Fruit fly (Drosophila melanogaster) whole organism, embryonic: ENCODE results near the gene EAChm.

ENCODE experiments used
- C15 ChIP-seq: fragments of 200-800 bp; sonication (Bioruptor generic); IDR thresholded peaks from 3 replicates; pipeline ENCODE4 v1.3.6; 2022; ENCODE audit warnings: missing biosample characterization, missing genetic modification characterization
- CG1233 ChIP-seq: fragments of 200-800 bp; sonication (Bioruptor generic); optimal IDR thresholded peaks from 4 replicates; lab custom pipeline; 2018; ENCODE audit warnings: missing biosample characterization, mild to moderate bottlenecking, missing genetic modification characterization
- CG13624 ChIP-seq: fragments of 200-800 bp; sonication (Bioruptor generic); optimal IDR thresholded peaks from 2 replicates; lab custom pipeline; 2016; ENCODE audit warnings: missing biosample characterization, missing genetic modification characterization
- CG15073 ChIP-seq: fragments of 200-800 bp; sonication (Bioruptor generic); optimal IDR thresholded peaks from 2 replicates; lab custom pipeline; 2016; ENCODE audit warnings: missing biosample characterization, missing genetic modification characterization
- CG15601 ChIP-seq: fragments of 200-800 bp; sonication (Bioruptor generic); optimal IDR thresholded peaks from 3 replicates; lab custom pipeline; 2019; ENCODE audit warnings: missing biosample characterization, mild to moderate bottlenecking, missing genetic modification characterization, moderate library complexity
- CG1647 ChIP-seq: fragments of 200-800 bp; sonication (Bioruptor generic); optimal IDR thresholded peaks from 3 replicates; lab custom pipeline; 2016; ENCODE audit warnings: missing biosample characterization, missing genetic modification characterization
- CG17359 ChIP-seq: fragments of 200-800 bp; sonication (Bioruptor generic); optimal IDR thresholded peaks from 3 replicates; lab custom pipeline; 2018; ENCODE audit warnings: missing biosample characterization, mild to moderate bottlenecking, missing genetic modification characterization, moderate library complexity
- CG2120 ChIP-seq: fragments of 200-800 bp; sonication (Bioruptor generic); optimal IDR thresholded peaks from 3 replicates; lab custom pipeline; 2016; ENCODE audit warnings: missing biosample characterization, missing genetic modification characterization
- CG2712 ChIP-seq: fragments of 200-800 bp; optimal IDR thresholded peaks from 3 replicates; lab custom pipeline; 2019; ENCODE audit warnings: missing biosample characterization, mild to moderate bottlenecking, missing genetic modification characterization, moderate library complexity
- CG2875 ChIP-seq: fragments of 200-800 bp; sonication (Bioruptor generic); optimal IDR thresholded peaks from 2 replicates; lab custom pipeline; 2017; ENCODE audit warnings: missing biosample characterization, mild to moderate bottlenecking, missing genetic modification characterization, missing genetic modification reagents
- CG32532 ChIP-seq: fragments of 200-800 bp; sonication (Bioruptor generic); IDR thresholded peaks from 2 replicates; pipeline ENCODE4 v1.3.6; 2022; ENCODE audit warnings: missing biosample characterization, missing genetic modification characterization
- CG3281 ChIP-seq: fragments of 200-800 bp; sonication (Bioruptor generic); optimal IDR thresholded peaks from 3 replicates; lab custom pipeline; 2017; ENCODE audit warnings: missing biosample characterization, mild to moderate bottlenecking, missing genetic modification characterization
- CG4282 ChIP-seq: fragments of 200-800 bp; sonication (Bioruptor generic); optimal IDR thresholded peaks from 2 replicates; lab custom pipeline; 2016; ENCODE audit warnings: missing biosample characterization, missing genetic modification characterization
- CG6854 ChIP-seq: fragments of 200-800 bp; sonication (Bioruptor generic); optimal IDR thresholded peaks from 3 replicates; lab custom pipeline; 2017; ENCODE audit warnings: missing biosample characterization, mild to moderate bottlenecking, missing genetic modification characterization
- CG7372 ChIP-seq: fragments of 200-800 bp; sonication (Bioruptor generic); IDR thresholded peaks from 2 replicates; pipeline ENCODE4 v1.3.6; 2022; ENCODE audit warnings: missing biosample characterization, missing genetic modification characterization
- CG8478 ChIP-seq: fragments of >200 bp; optimal IDR thresholded peaks from 2 replicates; lab custom pipeline; 2018
- CG8924 ChIP-seq: fragments of 200-800 bp; optimal IDR thresholded peaks from 3 replicates; lab custom pipeline; 2019; ENCODE audit warnings: missing biosample characterization, mild to moderate bottlenecking, missing genetic modification characterization, moderate library complexity
- Dek ChIP-seq: fragments of 200-800 bp; sonication (Bioruptor generic); optimal IDR thresholded peaks from 3 replicates; lab custom pipeline; 2019; ENCODE audit warnings: missing biosample characterization, mild to moderate bottlenecking, missing genetic modification characterization, moderate library complexity
- Dll ChIP-seq: fragments of 200-800 bp; sonication (Bioruptor generic); IDR thresholded peaks from 4 replicates; pipeline ENCODE4 v1.3.6; 2022; ENCODE audit warnings: missing biosample characterization, missing genetic modification characterization; ENCODE audit not compliant: partially characterized antibody
- Doc3 ChIP-seq: fragments of 200-800 bp; sonication (Bioruptor generic); IDR thresholded peaks from 3 replicates; pipeline ENCODE4 v1.3.6; 2022; ENCODE audit warnings: missing biosample characterization, missing genetic modification characterization; ENCODE audit not compliant: partially characterized antibody
- Drgx ChIP-seq: fragments of 200-800 bp; sonication (Bioruptor generic); IDR thresholded peaks from 2 replicates; pipeline ENCODE4 v1.3.6; 2022; ENCODE audit warnings: missing biosample characterization, missing genetic modification characterization
- Fer1 ChIP-seq: fragments of 200-800 bp; sonication (Bioruptor generic); optimal IDR thresholded peaks from 2 replicates; lab custom pipeline; 2017; ENCODE audit warnings: missing biosample characterization, mild to moderate bottlenecking, missing genetic modification characterization
- Fer2 ChIP-seq: fragments of 200-800 bp; sonication (Bioruptor generic); optimal IDR thresholded peaks from 2 replicates; lab custom pipeline; 2018; ENCODE audit warnings: missing biosample characterization, mild to moderate bottlenecking, missing genetic modification characterization, moderate library complexity
- Med ChIP-seq: fragments of 200-800 bp; sonication (Bioruptor generic); peaks from one replicate; lab custom pipeline; 2016; ENCODE audit warnings: missing biosample characterization, missing genetic modification characterization, mild to moderate bottlenecking, inconsistent platforms, moderate library complexity
- Nf-YB ChIP-seq: fragments of 200-800 bp; sonication (Bioruptor generic); optimal IDR thresholded peaks from 3 replicates; lab custom pipeline; 2019; ENCODE audit warnings: missing biosample characterization, mild to moderate bottlenecking, missing genetic modification characterization, moderate library complexity
- Oli ChIP-seq: fragments of 200-800 bp; sonication (Bioruptor generic); optimal IDR thresholded peaks from 2 replicates; lab custom pipeline; 2018; ENCODE audit warnings: missing biosample characterization, mild to moderate bottlenecking, missing genetic modification characterization, moderate library complexity
- Usf ChIP-seq: fragments of 200-800 bp; sonication (Bioruptor generic); optimal IDR thresholded peaks from 2 replicates; lab custom pipeline; 2017; ENCODE audit warnings: missing genotype, missing biosample characterization, missing genetic modification characterization
- ac ChIP-seq: fragments of 200-800 bp; sonication (Bioruptor generic); optimal IDR thresholded peaks from 3 replicates; lab custom pipeline; 2017; ENCODE audit warnings: missing biosample characterization, mild to moderate bottlenecking, missing genetic modification characterization
- amos ChIP-seq: fragments of 200-800 bp; sonication (Bioruptor generic); IDR thresholded peaks from 2 replicates; pipeline ENCODE4 v1.3.6; 2022; ENCODE audit warnings: missing biosample characterization, missing genetic modification characterization; ENCODE audit not compliant: partially characterized antibody
- chif ChIP-seq, 2 experiments: fragments of 200-800 bp; sonication (Bioruptor generic); optimal IDR thresholded peaks; 3 replicates each; lab custom pipeline; 2016; ENCODE audit warnings: missing biosample characterization in 2 of 2, missing genetic modification characterization in 2 of 2
- chinmo ChIP-seq: fragments of 200-800 bp; sonication (Bioruptor generic); IDR thresholded peaks from 4 replicates; pipeline ENCODE4 v1.3.6; 2022; ENCODE audit warnings: missing biosample characterization, missing genetic modification characterization; ENCODE audit not compliant: partially characterized antibody
- dmrt11E ChIP-seq: fragments of 200-800 bp; sonication (Bioruptor generic); optimal IDR thresholded peaks from 3 replicates; lab custom pipeline; 2018; ENCODE audit warnings: missing biosample characterization, mild to moderate bottlenecking, missing genetic modification characterization, moderate library complexity
- ems ChIP-seq: fragments of 200-800 bp; sonication (Bioruptor generic); optimal IDR thresholded peaks from 3 replicates; lab custom pipeline; 2016; ENCODE audit warnings: missing biosample characterization, missing genetic modification characterization
- en ChIP-seq: fragments of 200-800 bp; sonication (Bioruptor generic); optimal IDR thresholded peaks from 2 replicates; lab custom pipeline; 2016; ENCODE audit warnings: missing biosample characterization, missing genetic modification characterization
- esg ChIP-seq: fragments of 200-800 bp; sonication (Bioruptor generic); conservative IDR thresholded peaks from 2 replicates; pipeline ENCODE4 v1.3.6; 2022; ENCODE audit warnings: missing biosample characterization, missing genetic modification characterization
- grau ChIP-seq: fragments of 200-800 bp; optimal IDR thresholded peaks from 3 replicates; lab custom pipeline; 2019; ENCODE audit warnings: missing biosample characterization, mild to moderate bottlenecking, missing genetic modification characterization, moderate library complexity
- hkb ChIP-seq, 2 experiments: fragments of 200-800 bp in 1 of 2; fragments of >200 bp in 1 of 2; sonication (Bioruptor generic) in 1 of 2; IDR thresholded peaks in 1 of 2; optimal IDR thresholded peaks in 1 of 2; 2 replicates each; pipeline versions ENCODE4 v1.3.6 to Lab custom; 2017 to 2022; ENCODE audit warnings: missing biosample characterization in 1 of 2, missing genetic modification characterization in 1 of 2
- jing ChIP-seq: fragments of 200-800 bp; sonication (Bioruptor generic); optimal IDR thresholded peaks from 2 replicates; lab custom pipeline; 2018; ENCODE audit warnings: missing biosample characterization, mild to moderate bottlenecking, missing genetic modification characterization
- lilli ChIP-seq: fragments of 200-800 bp; sonication (Bioruptor generic); optimal IDR thresholded peaks from 3 replicates; lab custom pipeline; 2016; ENCODE audit warnings: missing biosample characterization, missing genetic modification characterization
- nerfin-1 ChIP-seq: fragments of 200-800 bp; sonication (Bioruptor generic); optimal IDR thresholded peaks from 3 replicates; lab custom pipeline; 2019; ENCODE audit warnings: missing biosample characterization, mild to moderate bottlenecking, missing genetic modification characterization, moderate library complexity
- org-1 ChIP-seq: fragments of 200-800 bp; sonication (Bioruptor generic); optimal IDR thresholded peaks from 2 replicates; lab custom pipeline; 2017; ENCODE audit warnings: missing biosample characterization, missing genetic modification characterization
- pan ChIP-seq, 4 experiments: fragments of >200 bp in 3 of 4; fragments of 200-800 bp in 1 of 4; sonication (Bioruptor generic) in 1 of 4; optimal IDR thresholded peaks in 3 of 4; IDR thresholded peaks in 1 of 4; 2 replicates each; pipeline versions ENCODE4 v1.3.6 to Lab custom; 2017 to 2022; ENCODE audit warnings: missing biosample characterization in 2 of 4, missing genetic modification characterization in 2 of 4, mixed read lengths in 1 of 4
- pho ChIP-seq: fragments of 200-800 bp; sonication (Bioruptor generic); optimal IDR thresholded peaks from 2 replicates; lab custom pipeline; 2016; ENCODE audit warnings: missing biosample characterization, missing genetic modification characterization
- row ChIP-seq: fragments of 200-800 bp; sonication (Bioruptor generic); IDR thresholded peaks from 3 replicates; pipeline ENCODE4 v1.3.6; 2022; ENCODE audit warnings: missing biosample characterization, missing genetic modification characterization
- sd ChIP-seq: fragments of 200-800 bp; sonication (Bioruptor generic); optimal IDR thresholded peaks from 3 replicates; lab custom pipeline; 2018; ENCODE audit warnings: missing biosample characterization, mild to moderate bottlenecking, missing genetic modification characterization, moderate library complexity
- sens ChIP-seq: fragments of 200-800 bp; sonication (Bioruptor generic); peaks from one replicate; lab custom pipeline; 2016; ENCODE audit warnings: missing biosample characterization, missing genetic modification characterization
- sqz ChIP-seq: fragments of 200-800 bp; sonication (Bioruptor generic); optimal IDR thresholded peaks from 3 replicates; lab custom pipeline; 2018; ENCODE audit warnings: missing biosample characterization, mild to moderate bottlenecking, missing genetic modification characterization
- sug ChIP-seq: fragments of 200-800 bp; optimal IDR thresholded peaks from 2 replicates; lab custom pipeline; 2019; ENCODE audit warnings: missing biosample characterization, mild to moderate bottlenecking, missing genetic modification characterization, moderate library complexity
- zfh1 ChIP-seq: fragments of 200-800 bp; sonication (Bioruptor generic); IDR thresholded peaks from 3 replicates; pipeline ENCODE4 v1.3.6; 2022; ENCODE audit warnings: missing biosample characterization, missing genetic modification characterization

EAChm gene

DNA sequence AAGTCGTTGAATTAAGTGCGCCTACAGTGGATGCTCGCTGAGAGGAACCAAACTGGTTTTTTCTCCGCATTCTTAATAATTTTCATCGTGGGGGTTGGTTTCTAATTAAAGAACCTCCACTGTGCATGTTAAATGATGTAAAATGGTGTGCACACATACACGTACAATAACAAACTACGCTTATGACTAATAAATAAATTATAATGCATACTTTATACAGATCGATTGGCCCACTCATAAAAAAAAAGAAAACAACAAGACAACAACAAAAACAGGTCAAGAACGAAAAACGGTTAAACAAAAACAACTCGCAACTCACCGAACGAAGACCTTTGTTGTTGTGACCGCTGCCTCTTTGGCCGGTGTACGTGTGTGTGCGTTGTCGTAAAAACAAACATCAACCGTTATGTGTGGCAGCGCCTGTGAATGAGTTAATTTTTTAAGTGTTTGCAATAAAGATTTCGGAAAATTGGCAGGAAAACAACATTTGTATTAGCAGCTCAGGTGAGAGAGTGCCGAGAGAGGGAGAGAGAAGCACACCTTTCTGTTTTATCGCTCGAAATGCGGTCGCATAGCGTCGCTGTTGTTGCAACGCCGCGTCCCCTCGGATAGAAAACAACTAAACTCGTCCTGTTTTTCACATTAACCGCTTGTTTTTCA lies 39.5 kb downstream of the EAChm start:
- peak; percentile 61; the same call in 2 of the 4 replicates for TF ChIP-seq Dll
- no peak for TF ChIP-seq Nf-YB (GFP tag; lab: Kevin White, UChicago)
- TF ChIP-seq nerfin-1 (tag; lab: Kevin White, UChicago): peak; percentile 18
- TF ChIP-seq CG1233: no peak
- peak; percentile 8; the same call in 1 of the 2 replicates for TF ChIP-seq amos (GFP tag; lab: Robert Waterston, UW)
- TF ChIP-seq Fer1 (GFP tag; lab: Kevin White, UChicago): no peak
- no peak for TF ChIP-seq CG7372
- no peak for TF ChIP-seq sd (tag; lab: Kevin White, UChicago)
- no peak for TF ChIP-seq Usf
- TF ChIP-seq CG13624 (GFP tag; lab: Kevin White, UChicago): peak; percentile 9
- TF ChIP-seq CG2712 (tag; lab: Kevin White, UChicago): peak; percentile 19
- no peak for TF ChIP-seq CG15073 (GFP tag; lab: Kevin White, UChicago)
- TF ChIP-seq CG8478: no peak
- no peak for TF ChIP-seq jing (GFP tag; lab: Kevin White, UChicago)
- TF ChIP-seq sqz (GFP tag; lab: Kevin White, UChicago): peak; percentile 56
- no peak for TF ChIP-seq C15 (GFP tag; lab: Robert Waterston, UW)
- no peak for TF ChIP-seq en
- no peak for TF ChIP-seq zfh1 (GFP tag; lab: Robert Waterston, UW)
- TF ChIP-seq sug (tag; lab: Kevin White, UChicago): peak; percentile 6
- TF ChIP-seq ac (GFP tag; lab: Kevin White, UChicago): no peak
- TF ChIP-seq CG3281 (GFP tag; lab: Kevin White, UChicago): peak; percentile 2
- peak; percentile 26 for TF ChIP-seq CG2120 (GFP tag; lab: Kevin White, UChicago)
- no peak for TF ChIP-seq ems (GFP tag; lab: Kevin White, UChicago)
- TF ChIP-seq chinmo (GFP tag; lab: Robert Waterston, UW): 0 out of 4 replicates have a peak, but pooled peaks have one; percentile 52
- no peak for TF ChIP-seq chif (GFP tag; optimal IDR thresholded peaks at IDR 0.05; lab: Kevin White, UChicago)
- peak; percentile 84 for TF ChIP-seq Med (GFP tag; lab: Kevin White, UChicago)
- no peak for TF ChIP-seq org-1 (GFP tag; lab: Kevin White, UChicago)
- TF ChIP-seq CG4282 (GFP tag; lab: Kevin White, UChicago): no peak
- no peak for TF ChIP-seq CG17359 (tag; lab: Kevin White, UChicago)
- TF ChIP-seq esg: no peak
- peak; percentile 26 for TF ChIP-seq CG8924 (tag; lab: Kevin White, UChicago)
- TF ChIP-seq dmrt11E (tag; lab: Kevin White, UChicago): no peak
- TF ChIP-seq sens (GFP tag; lab: Kevin White, UChicago): peak; percentile 85
- TF ChIP-seq CG1647: no peak
- peak; percentile 15 for TF ChIP-seq CG6854 (GFP tag; lab: Kevin White, UChicago)
- no peak for TF ChIP-seq pho (GFP tag; lab: Kevin White, UChicago)
- TF ChIP-seq pan (optimal IDR thresholded peaks at IDR 0.05; lab: Kevin White, UChicago): no peak
- peak in 1 of 2 experiments; percentile 16 for TF ChIP-seq pan (GFP tag; optimal IDR thresholded peaks at IDR 0.05 in 1 of 2, IDR thresholded peaks at IDR 0.05 in 1 of 2)
- peak; percentile 24; the same call in 1 of the 2 replicates for TF ChIP-seq CG32532
- TF ChIP-seq Oli (tag; lab: Kevin White, UChicago): no peak
- TF ChIP-seq Fer2 (tag; lab: Kevin White, UChicago): no peak
- 0 out of 3 replicates have a peak, but pooled peaks have one; percentile 19 for TF ChIP-seq Doc3 (GFP tag; lab: Robert Waterston, UW)
- peak; percentile 21 for TF ChIP-seq lilli
- no peak for TF ChIP-seq hkb (optimal IDR thresholded peaks at IDR 0.05; lab: Kevin White, UChicago)
- TF ChIP-seq hkb (GFP tag; IDR thresholded peaks at IDR 0.05; lab: Robert Waterston, UW): no peak
- peak; percentile 45; the same call in 1 of the 3 replicates for TF ChIP-seq row (GFP tag; lab: Robert Waterston, UW)
- peak; percentile 2 for TF ChIP-seq Dek
- TF ChIP-seq CG2875: no peak
- peak; percentile 48 for TF ChIP-seq Drgx
- TF ChIP-seq CG15601: peak; percentile 14
- peak; percentile 93 for TF ChIP-seq grau (tag; lab: Kevin White, UChicago)
